Worm (Caenorhabditis elegans): ENCODE results near the gene srd-11.

srd-11 gene

DNA sequence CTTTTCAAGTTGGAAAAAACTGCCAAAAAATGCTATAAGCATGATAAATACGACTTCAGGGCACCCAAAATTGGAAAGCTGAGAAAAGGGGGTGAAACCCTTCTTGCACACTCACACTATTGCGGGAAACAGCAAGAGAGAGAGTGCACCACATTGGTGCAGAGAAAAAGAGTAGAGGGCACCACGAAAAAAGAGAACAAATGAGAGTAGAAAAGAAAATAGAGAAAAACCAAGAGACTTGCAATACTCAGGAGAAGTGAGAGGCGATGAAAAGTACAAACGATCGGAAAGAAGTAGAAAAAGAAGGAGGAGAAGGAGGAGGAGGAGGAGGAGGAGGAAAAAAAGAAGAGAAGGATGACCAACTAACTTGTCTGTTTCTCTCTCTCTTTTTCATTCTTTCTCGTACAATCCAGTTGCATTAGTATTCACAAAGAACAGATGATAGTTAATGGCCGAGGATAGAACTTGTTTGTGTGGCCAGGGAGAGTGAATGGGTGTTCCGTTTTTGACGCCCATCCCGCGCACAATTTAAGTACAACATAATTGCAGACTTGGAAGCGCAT lies 35.6 kb upstream of the srd-11 start (continued):
- TF ChIP-seq nhr-12 (tag; optimal IDR thresholded peaks at IDR 0.05) (no peak), mml-1 (tag; optimal IDR thresholded peaks at IDR 0.05) (no peak), mdl-1 (tag; optimal IDR thresholded peaks at IDR 0.05) (peak; percentile 11), elt-2 (tag; optimal IDR thresholded peaks at IDR 0.05) (peak; percentile 28), pha-4 (tag; optimal IDR thresholded peaks at IDR 0.05) (peak; percentile 83), ama-1 (optimal IDR thresholded peaks at IDR 0.05) (peak; percentile 63), aly-2 (tag; optimal IDR thresholded peaks at IDR 0.05) (no peak), eor-1 (tag; optimal IDR thresholded peaks at IDR 0.05) (no peak), tbx-2 (tag; optimal IDR thresholded peaks at IDR 0.05) (peak; percentile 9), ztf-11 (tag; optimal IDR thresholded peaks at IDR 0.05) (no peak), snpc-4 (tag; optimal IDR thresholded peaks at IDR 0.05) (peak; percentile 37), ceh-82 (tag; optimal IDR thresholded peaks at IDR 0.05) (no peak), ceh-9 (tag; optimal IDR thresholded peaks at IDR 0.05) (no peak), lin-39 (tag; optimal IDR thresholded peaks at IDR 0.05) (peak; percentile 70)

DNA sequence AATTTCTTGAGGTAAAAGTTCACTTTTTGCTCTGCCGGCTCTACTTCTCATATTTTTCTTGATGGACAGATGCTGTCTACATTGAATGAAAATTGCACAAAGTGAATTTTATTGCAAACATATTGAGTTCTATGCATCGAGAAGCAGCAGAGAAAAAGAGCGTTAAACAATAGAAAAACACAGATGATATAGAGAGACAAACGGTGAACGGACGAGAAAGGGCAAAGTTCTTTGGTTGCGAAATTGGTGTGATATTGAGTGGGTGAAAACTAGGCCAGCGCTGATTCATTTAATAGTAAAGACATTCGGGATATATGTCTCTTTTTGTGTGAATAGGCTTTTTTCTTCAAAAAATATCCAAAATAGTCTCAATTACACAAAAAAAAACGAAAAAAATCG lies 34.7 kb upstream of the srd-11 start:
- peak; percentile 1 for TF ChIP-seq pha-4 (tag; optimal IDR thresholded peaks at IDR 0.05)
- TF ChIP-seq ceh-16 (tag; optimal IDR thresholded peaks at IDR 0.05): no peak
- TF ChIP-seq nhr-43 (tag; optimal IDR thresholded peaks at IDR 0.05; ENCODE audit: poor library complexity, severe bottlenecking): peak; percentile 34
- peak; percentile 70 for TF ChIP-seq ama-1 (optimal IDR thresholded peaks at IDR 0.05)
- no peak for TF ChIP-seq mml-1 (tag; optimal IDR thresholded peaks at IDR 0.05)

DNA sequence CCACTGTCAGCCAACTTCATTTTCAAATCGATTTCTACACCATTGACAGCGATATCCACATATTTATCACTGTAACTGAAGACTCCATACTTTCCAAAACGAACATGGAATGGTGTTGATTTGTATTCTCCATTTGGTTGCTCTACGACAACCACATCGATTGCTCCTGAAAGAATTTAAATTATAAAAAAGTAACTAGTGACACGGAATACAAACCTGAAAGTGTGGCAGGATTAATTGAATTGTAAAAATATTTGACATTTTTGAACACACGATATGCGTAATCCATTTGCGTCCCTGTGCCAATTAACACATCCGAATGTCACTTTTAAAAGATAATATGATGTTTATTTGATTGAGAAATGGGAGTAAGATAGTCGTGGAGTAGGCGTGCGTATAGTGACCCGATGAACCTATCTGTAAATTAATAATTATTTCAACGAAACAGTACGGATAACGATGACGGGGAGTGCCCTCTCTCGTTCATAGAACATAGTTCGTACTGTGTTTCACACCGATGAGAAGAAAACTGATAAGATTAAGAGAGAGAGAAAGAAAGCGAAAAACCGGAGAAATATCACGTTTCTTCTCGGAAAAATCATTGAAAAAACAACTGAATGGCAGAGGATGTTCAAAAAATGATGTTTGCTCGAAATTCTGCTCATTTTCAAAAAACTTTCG lies 34.2 kb upstream of the srd-11 start, which contains the start of gene lpin-1:
Gene lpin-1, minus strand, starts transcription at position 417 of the 681 bp plus-strand sequence.
- peak; percentile 32 for TF ChIP-seq nhr-23 (tag; optimal IDR thresholded peaks at IDR 0.05)
- TF ChIP-seq nhr-43 (tag; optimal IDR thresholded peaks at IDR 0.05; ENCODE audit: poor library complexity, severe bottlenecking): peak; percentile 0
- TF ChIP-seq elt-2 (tag; optimal IDR thresholded peaks at IDR 0.05): peak; percentile 72
- TF ChIP-seq ztf-4 (tag; optimal IDR thresholded peaks at IDR 0.05): no peak
- peak; percentile 19 for TF ChIP-seq nhr-25 (tag; optimal IDR thresholded peaks at IDR 0.05)
- TF ChIP-seq tbx-2 (tag; optimal IDR thresholded peaks at IDR 0.05): no peak
- peak; percentile 11 for TF ChIP-seq lsy-12 (tag; optimal IDR thresholded peaks at IDR 0.05)
- no peak for TF ChIP-seq jun-1 (tag; optimal IDR thresholded peaks at IDR 0.05)
- TF ChIP-seq pqm-1 (tag; optimal IDR thresholded peaks at IDR 0.05): peak; percentile 79

DNA sequence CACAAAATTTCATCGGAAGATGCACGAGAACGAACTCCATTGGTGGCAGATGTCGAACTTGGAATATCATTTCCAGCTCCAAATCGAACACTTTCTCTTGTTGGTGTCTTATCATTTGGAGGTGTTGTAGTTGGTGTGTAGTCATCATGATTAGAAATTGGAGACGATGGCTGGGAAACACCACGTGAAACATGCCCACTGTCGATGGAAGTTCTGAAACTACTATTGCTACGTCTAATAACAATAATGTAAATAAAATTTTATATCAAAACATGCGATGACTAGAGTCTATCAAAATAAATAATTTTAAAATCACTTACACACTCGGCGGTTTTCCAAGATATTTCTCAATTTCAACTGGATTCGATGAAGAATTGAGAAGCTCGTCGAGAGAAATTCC lies 32.7 kb upstream of the srd-11 start:
- no peak for TF ChIP-seq lsy-12 (tag; optimal IDR thresholded peaks at IDR 0.05)
- peak; percentile 55 for TF ChIP-seq nhr-43 (tag; optimal IDR thresholded peaks at IDR 0.05; ENCODE audit: poor library complexity, severe bottlenecking)
- peak; percentile 4 for TF ChIP-seq elt-2 (tag; optimal IDR thresholded peaks at IDR 0.05)

DNA sequence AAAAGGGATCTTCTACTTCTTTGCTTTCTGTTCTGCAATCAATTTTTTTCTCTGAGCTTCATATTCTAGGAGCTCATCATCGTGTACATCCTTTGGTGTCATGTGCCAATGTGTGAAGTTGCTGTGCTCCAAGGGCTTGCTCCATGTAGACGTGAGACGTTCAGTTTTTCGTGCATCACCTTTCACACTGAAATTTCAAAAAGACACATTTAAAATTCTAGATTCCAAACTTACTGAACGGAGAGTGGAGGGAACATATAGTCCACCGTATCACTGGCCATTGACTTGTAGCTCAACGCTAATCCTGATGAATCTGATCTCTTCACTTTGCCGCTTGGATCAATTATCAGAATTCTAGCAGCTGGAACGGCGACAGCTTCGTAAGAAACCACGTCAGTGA lies 31.1 kb upstream of the srd-11 start:
- no peak for TF ChIP-seq R02D3.7 (tag; optimal IDR thresholded peaks at IDR 0.05)

ce11 chrV:13649730-13650349 lies 30.2 kb upstream of the srd-11 start, which contains the start of gene H37A05.4:
Gene H37A05.4 (minus strand): TSS chrV:13649780.
- TF ChIP-seq nhr-23 (tag; optimal IDR thresholded peaks at IDR 0.05): peak; percentile 35
- TF ChIP-seq elt-2 (tag; optimal IDR thresholded peaks at IDR 0.05): peak; percentile 40
- TF ChIP-seq mdl-1 (tag; optimal IDR thresholded peaks at IDR 0.05): no peak
- TF ChIP-seq nhr-43 (tag; optimal IDR thresholded peaks at IDR 0.05; ENCODE audit: poor library complexity, severe bottlenecking): peak; percentile 94
- no peak for TF ChIP-seq snpc-4 (tag; optimal IDR thresholded peaks at IDR 0.05)
- TF ChIP-seq ztf-11 (tag; optimal IDR thresholded peaks at IDR 0.05): no peak
- TF ChIP-seq nhr-28 (tag; optimal IDR thresholded peaks at IDR 0.05): no peak
- TF ChIP-seq unc-39 (tag; optimal IDR thresholded peaks at IDR 0.05): no peak
- peak; percentile 18 for TF ChIP-seq aly-2 (tag; optimal IDR thresholded peaks at IDR 0.05)
- no peak for TF ChIP-seq ZK546.5 (tag; optimal IDR thresholded peaks at IDR 0.05)
- TF ChIP-seq unc-62 (GFP tag; optimal IDR thresholded peaks at IDR 0.05): no peak
- no peak for TF ChIP-seq zag-1 (tag; optimal IDR thresholded peaks at IDR 0.05)
- TF ChIP-seq tbx-2 (tag; optimal IDR thresholded peaks at IDR 0.05): peak; percentile 7
- TF ChIP-seq ama-1 (optimal IDR thresholded peaks at IDR 0.05): peak; percentile 33
- TF ChIP-seq eor-1 (tag; optimal IDR thresholded peaks at IDR 0.05): no peak
- no peak for TF ChIP-seq hmg-11 (tag; optimal IDR thresholded peaks at IDR 0.05)
- peak; percentile 73 for TF ChIP-seq lsy-12 (tag; optimal IDR thresholded peaks at IDR 0.05)
- no peak for TF ChIP-seq lin-39 (tag; optimal IDR thresholded peaks at IDR 0.05)

Data from whole organism, L3 larva.